Worm (Caenorhabditis elegans): ENCODE results near the gene F28C6.10.

F28C6.10 gene

DNA sequence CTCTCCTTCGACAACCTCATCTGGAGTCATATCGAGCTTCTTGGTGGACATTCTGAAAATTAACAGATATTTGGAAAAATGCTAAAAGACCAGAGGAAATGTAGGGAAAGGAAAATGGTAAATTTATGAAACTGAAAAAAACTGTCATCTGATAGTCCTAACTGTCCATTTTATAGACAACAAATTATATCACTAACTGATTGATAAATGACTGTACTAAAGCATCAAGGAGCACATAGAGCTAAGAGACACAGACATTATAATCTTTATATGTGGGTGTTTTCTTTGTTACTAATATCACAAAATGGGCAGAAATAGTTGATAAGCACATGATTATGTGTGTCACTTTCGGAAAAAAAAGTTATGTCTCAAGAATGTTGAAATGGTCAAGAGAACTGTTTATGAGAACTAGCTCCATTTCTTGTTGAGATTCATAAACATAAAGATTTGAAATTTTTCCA is 40.9 kb upstream of the F28C6.10 start, which contains the start of gene F54C9.3 (continued):
- TF ChIP-seq zip-4 (GFP tag; optimal IDR thresholded peaks at IDR 0.05) (no peak), C34B4.2 (tag; optimal IDR thresholded peaks at IDR 0.05) (no peak), nhr-12 (tag; optimal IDR thresholded peaks at IDR 0.05) (no peak), efl-3 (GFP tag; optimal IDR thresholded peaks at IDR 0.05) (no peak), snpc-4 (tag; optimal IDR thresholded peaks at IDR 0.05) (no peak), pag-3 (tag; optimal IDR thresholded peaks at IDR 0.05; ENCODE audit: borderline replicate concordance, insufficient read depth) (no peak), lsy-2 (tag; optimal IDR thresholded peaks at IDR 0.05) (peak in 1 of 2 experiments; percentile 13), ama-1 (optimal IDR thresholded peaks at IDR 0.05) (peak; percentile 1), ets-5 (GFP tag; IDR thresholded peaks at IDR 0.05) (no peak), ceh-90 (tag; optimal IDR thresholded peaks at IDR 0.05) (no peak), lin-35 (GFP tag; optimal IDR thresholded peaks at IDR 0.05) (peak in 1 of 2 experiments; percentile 54), egl-27 (tag; optimal IDR thresholded peaks at IDR 0.05) (no peak), fos-1 (tag; optimal IDR thresholded peaks at IDR 0.05) (no peak), C04F5.9 (tag; optimal IDR thresholded peaks at IDR 0.05) (no peak), jun-1 (tag; optimal IDR thresholded peaks at IDR 0.05) (peak; percentile 30), nhr-71 (tag; optimal IDR thresholded peaks at IDR 0.05) (no peak), pax-3 (tag; optimal IDR thresholded peaks at IDR 0.05) (no peak), tlp-1 (tag; optimal IDR thresholded peaks at IDR 0.05) (peak; percentile 16), unc-30 (tag; optimal IDR thresholded peaks at IDR 0.05) (no peak), dpl-1 (GFP tag; optimal IDR thresholded peaks at IDR 0.05) (peak in 1 of 3 experiments; percentile 27), dsc-1 (tag; optimal IDR thresholded peaks at IDR 0.05) (no peak), lin-13 (GFP tag; optimal IDR thresholded peaks at IDR 0.05) (no peak), blmp-1 (tag; optimal IDR thresholded peaks at IDR 0.05) (no peak)

DNA sequence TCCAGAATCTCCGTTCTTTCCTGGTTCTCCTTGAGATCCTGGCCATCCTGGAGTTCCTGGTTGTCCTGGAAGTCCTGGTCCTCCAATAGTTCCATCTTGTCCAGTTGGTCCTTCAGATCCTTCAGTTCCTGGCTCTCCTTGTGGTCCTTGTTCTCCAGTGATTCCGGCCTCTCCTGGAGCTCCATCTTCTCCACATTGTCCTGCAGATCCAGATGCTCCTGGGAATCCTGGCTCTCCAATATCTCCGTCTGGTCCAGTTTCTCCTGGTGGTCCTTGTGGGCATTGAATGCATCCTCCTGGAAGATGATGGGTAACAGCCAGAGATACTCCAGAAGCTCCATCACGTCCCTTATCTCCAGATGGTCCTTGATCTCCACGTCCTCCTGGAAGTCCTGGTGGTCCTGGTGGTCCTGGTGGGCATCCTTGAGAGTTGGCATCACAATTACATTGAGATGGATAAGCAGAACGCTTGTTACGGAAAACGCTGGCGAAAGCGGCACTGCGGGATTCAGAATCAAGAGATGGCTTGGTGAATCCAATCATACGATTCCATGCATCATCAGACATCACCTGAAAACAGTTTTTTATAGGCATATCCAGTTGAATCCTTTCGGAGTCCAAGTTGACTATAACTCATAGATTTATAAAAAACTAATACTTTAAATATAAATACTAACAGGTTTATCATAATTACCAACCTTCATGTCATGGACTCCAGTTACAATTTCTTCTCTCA is 39.4 kb upstream of the F28C6.10 start:
- no peak for TF ChIP-seq fkh-10 (GFP tag; optimal IDR thresholded peaks at IDR 0.05)
- no peak for TF ChIP-seq egl-27 (tag; optimal IDR thresholded peaks at IDR 0.05)
- TF ChIP-seq lsy-2 (tag; optimal IDR thresholded peaks at IDR 0.05) = no peak
- TF ChIP-seq nhr-20 (tag; optimal IDR thresholded peaks at IDR 0.05) = no peak
- TF ChIP-seq xbp-1 (tag; optimal IDR thresholded peaks at IDR 0.05) = no peak
- TF ChIP-seq nhr-12 (tag; optimal IDR thresholded peaks at IDR 0.05) = no peak
- TF ChIP-seq tbx-2 (tag; optimal IDR thresholded peaks at IDR 0.05) = no peak
- TF ChIP-seq unc-86 (tag; optimal IDR thresholded peaks at IDR 0.05) = no peak
- TF ChIP-seq sptf-1 (tag; optimal IDR thresholded peaks at IDR 0.05) = no peak

DNA sequence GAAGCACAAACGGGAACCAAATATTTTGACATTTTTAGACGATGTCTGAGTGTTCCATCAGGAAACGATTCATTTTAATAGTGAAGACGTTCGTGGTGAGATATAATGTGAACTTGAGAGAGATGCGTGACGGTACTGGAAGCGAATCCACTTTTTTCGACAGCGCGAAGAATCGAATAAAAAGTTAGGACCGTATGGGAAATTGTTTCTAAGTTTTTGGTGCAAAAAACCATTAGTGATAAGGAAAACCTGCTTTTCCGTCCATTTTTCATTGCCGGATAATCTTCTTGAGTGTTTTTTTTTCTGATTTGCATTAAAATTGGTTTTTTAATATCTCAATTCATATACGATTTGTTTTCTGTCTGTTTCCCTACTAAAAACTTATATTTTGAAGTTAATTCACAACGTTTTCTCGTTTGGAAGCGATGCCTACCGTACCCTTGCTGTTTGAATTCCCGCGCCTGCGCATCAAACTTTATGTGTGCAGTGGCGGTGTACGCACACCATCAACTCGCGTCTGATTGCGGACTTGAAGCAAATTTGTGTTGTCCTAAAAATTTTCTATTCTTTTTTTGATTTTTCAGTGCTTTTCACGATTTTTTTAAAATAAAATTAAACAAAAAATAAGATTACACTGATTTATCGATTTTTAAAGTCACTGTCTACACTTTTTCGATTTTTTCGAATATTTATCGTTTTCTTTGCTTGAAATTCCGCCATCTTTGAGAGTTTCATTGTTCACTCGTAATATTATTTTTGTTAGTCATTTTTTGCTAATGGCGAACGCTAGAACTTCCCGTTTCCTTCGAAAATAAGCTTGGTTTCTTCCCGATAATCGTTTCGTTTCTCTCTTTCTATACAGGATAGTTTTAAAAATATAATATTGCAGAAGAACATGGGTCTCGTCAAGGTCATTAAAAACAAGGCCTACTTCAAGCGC is 38.5 kb upstream of the F28C6.10 start, which contains the start of the genes col-38 and rpl-5:
TSS of gene col-38 (minus strand) at position 51 of the 940 bp plus-strand sequence.
TSS of gene rpl-5 (plus strand) at position 890 of the 940 bp plus-strand sequence.
- peak; percentile 72 for TF ChIP-seq fkh-10 (GFP tag; optimal IDR thresholded peaks at IDR 0.05)
- TF ChIP-seq ceh-82 (tag; optimal IDR thresholded peaks at IDR 0.05) = peak; percentile 73 to 96 (median 77)
- peak; percentile 60 for TF ChIP-seq ceh-8 (GFP tag; optimal IDR thresholded peaks at IDR 0.05)
- TF ChIP-seq hlh-4 (tag; optimal IDR thresholded peaks at IDR 0.05) = no peak
- TF ChIP-seq snpc-4 (tag; optimal IDR thresholded peaks at IDR 0.05) = peak; percentile 86
- TF ChIP-seq mab-9 (GFP tag; IDR thresholded peaks at IDR 0.05) = peak; percentile 52; the same call in 1 of the 2 replicates
- TF ChIP-seq lsy-2 (tag; optimal IDR thresholded peaks at IDR 0.05) = peak; percentile 97 to 99
- peak; percentile 57 for TF ChIP-seq ztf-4 (tag; optimal IDR thresholded peaks at IDR 0.05)
- peak; percentile 96 for TF ChIP-seq C16A3.4 (tag; optimal IDR thresholded peaks at IDR 0.05)
- TF ChIP-seq hpl-2 (GFP tag; optimal IDR thresholded peaks at IDR 0.05) = peak; percentile 45
- no peak for TF ChIP-seq nhr-84 (tag; optimal IDR thresholded peaks at IDR 0.05)
- TF ChIP-seq ama-1 (optimal IDR thresholded peaks at IDR 0.05) = no peak
- TF ChIP-seq C04F5.9 (tag; optimal IDR thresholded peaks at IDR 0.05) = peak; percentile 85
- TF ChIP-seq nhr-76 (tag; optimal IDR thresholded peaks at IDR 0.05) = no peak
- TF ChIP-seq unc-98 (GFP tag; IDR thresholded peaks at IDR 0.05) = no peak
- no peak for TF ChIP-seq alr-1 (tag; optimal IDR thresholded peaks at IDR 0.05; ENCODE audit: borderline replicate concordance)
- TF ChIP-seq isw-1 (GFP tag; IDR thresholded peaks at IDR 0.05) = peak; percentile 96
- TF ChIP-seq elt-2 (tag; optimal IDR thresholded peaks at IDR 0.05) = peak; percentile 66
- no peak for TF ChIP-seq C34B4.2 (tag; optimal IDR thresholded peaks at IDR 0.05)
- peak; percentile 81 for TF ChIP-seq jun-1 (tag; optimal IDR thresholded peaks at IDR 0.05)
- TF ChIP-seq pqm-1 (tag; optimal IDR thresholded peaks at IDR 0.05) = no peak
- peak; percentile 47 for TF ChIP-seq lin-39 (tag; optimal IDR thresholded peaks at IDR 0.05)
- peak; percentile 59 for TF ChIP-seq aha-1 (tag; optimal IDR thresholded peaks at IDR 0.05)
- TF ChIP-seq sptf-1 (tag; optimal IDR thresholded peaks at IDR 0.05) = no peak
